Worm (Caenorhabditis elegans): ENCODE measurements around the gene C24F3.2.

- TF ChIP-seq ztf-29 (GFP tag; IDR thresholded peaks at IDR 0.05) (no peak), ztf-23 (GFP tag; IDR thresholded peaks at IDR 0.05) (no peak), med-1 (GFP tag; optimal IDR thresholded peaks at IDR 0.05; ENCODE audit: insufficient read depth) (no peak), T22C8.4 (GFP tag; IDR thresholded peaks at IDR 0.05) (no peak), flt-1 (GFP tag; IDR thresholded peaks at IDR 0.05) (no peak), ref-1 (GFP tag; conservative IDR thresholded peaks at IDR 0.05) (no peak), cog-1 (tag; optimal IDR thresholded peaks at IDR 0.05) (no peak), klf-2 (GFP tag; conservative IDR thresholded peaks at IDR 0.05) (no peak), tab-1 (GFP tag; IDR thresholded peaks at IDR 0.05) (no peak)
Observed at ce11 chrIV:10230971-10231370, 8.6 kb downstream of the C24F3.2 start, which contains the start of gene F01G10.5.

All from whole organism, midembryonic.